Worm (Caenorhabditis elegans) whole organism, L2 larva: ENCODE results near the gene C08H9.16.

Experiments used
- C34F6.9 ChIP-seq: fragments of 150-350 bp; optimal IDR thresholded peaks from 2 replicates; lab custom pipeline; 2014; ENCODE audit warnings: missing biosample characterization, missing genetic modification characterization
- F13H6.1 ChIP-seq: sonication (generic microtip); optimal IDR thresholded peaks from 2 replicates; lab custom pipeline; 2016; ENCODE audit warnings: missing genetic modification characterization, missing compliant biosample characterization
- R02D3.7 ChIP-seq: fragments of 150-350 bp; optimal IDR thresholded peaks from 2 replicates; lab custom pipeline; 2014; ENCODE audit warnings: missing biosample characterization, missing genetic modification characterization
- ZK546.5 ChIP-seq: sonication (generic microtip); optimal IDR thresholded peaks from 2 replicates; lab custom pipeline; 2017; ENCODE audit warnings: missing biosample characterization, missing genetic modification characterization
- alr-1 ChIP-seq: fragments of 150-350 bp; optimal IDR thresholded peaks from 2 replicates; lab custom pipeline; 2014; ENCODE audit warnings: missing biosample characterization, missing genetic modification characterization
- aly-2 ChIP-seq: fragments of 150-350 bp; optimal IDR thresholded peaks from 2 replicates; lab custom pipeline; 2014; ENCODE audit warnings: missing biosample characterization, missing genetic modification characterization
- ama-1 ChIP-seq: fragments of 150-350 bp; optimal IDR thresholded peaks from 2 replicates; lab custom pipeline; 2018; ENCODE audit warnings: inconsistent platforms
- blmp-1 ChIP-seq: sonication (generic microtip); optimal IDR thresholded peaks from 2 replicates; lab custom pipeline; 2017; ENCODE audit warnings: missing genetic modification characterization, mild to moderate bottlenecking, missing compliant biosample characterization, antibody characterized with exemption, moderate library complexity; ENCODE audit not compliant: insufficient read depth
- ceh-16 ChIP-seq: fragments of 150-350 bp; optimal IDR thresholded peaks from 2 replicates; lab custom pipeline; 2014; ENCODE audit warnings: missing biosample characterization, missing genetic modification characterization
- ceh-82 ChIP-seq: fragments of 150-350 bp; optimal IDR thresholded peaks from 2 replicates; lab custom pipeline; 2014; ENCODE audit warnings: missing biosample characterization, missing genetic modification characterization
- crh-2 ChIP-seq: sonication (generic microtip); optimal IDR thresholded peaks from 2 replicates; lab custom pipeline; 2017; ENCODE audit warnings: missing biosample characterization, missing genetic modification characterization
- dmd-4 ChIP-seq: sonication (generic microtip); optimal IDR thresholded peaks from 2 replicates; lab custom pipeline; 2017; ENCODE audit warnings: missing biosample characterization, missing genetic modification characterization
- egl-27 ChIP-seq: sonication (generic microtip); optimal IDR thresholded peaks from 3 replicates; lab custom pipeline; 2017; ENCODE audit warnings: missing biosample characterization, missing genetic modification reagents, missing genetic modification characterization
- elt-3 ChIP-seq: sonication (generic microtip); optimal IDR thresholded peaks from 2 replicates; lab custom pipeline; 2017; ENCODE audit warnings: missing biosample characterization, missing genetic modification characterization
- fos-1 ChIP-seq: fragments of 150-350 bp; optimal IDR thresholded peaks from 2 replicates; lab custom pipeline; 2014; ENCODE audit warnings: missing biosample characterization, missing genetic modification characterization
- gmeb-1 ChIP-seq: fragments of 150-350 bp; optimal IDR thresholded peaks from 2 replicates; lab custom pipeline; 2014; ENCODE audit warnings: missing biosample characterization, missing genetic modification characterization
- lin-11 ChIP-seq: fragments of 150-350 bp; sonication (generic microtip); optimal IDR thresholded peaks from 2 replicates; lab custom pipeline; 2014; ENCODE audit warnings: missing biosample characterization, missing genetic modification characterization, inconsistent platforms, mixed read lengths
- lin-13 ChIP-seq: fragments of 150-350 bp; optimal IDR thresholded peaks from 2 replicates; lab custom pipeline; 2014; ENCODE audit warnings: missing biosample characterization, missing genetic modification reagents, missing genetic modification characterization
- lin-39 ChIP-seq: fragments of 150-350 bp; optimal IDR thresholded peaks from 2 replicates; lab custom pipeline; 2014; ENCODE audit warnings: missing biosample characterization, missing genetic modification reagents, missing genetic modification characterization
- lsy-2 ChIP-seq, 2 experiments: fragments of 150-350 bp in 1 of 2; sonication (generic microtip) in 1 of 2; optimal IDR thresholded peaks; 2 replicates each; lab custom pipeline; 2014 to 2017; ENCODE audit warnings: missing biosample characterization in 2 of 2, missing genetic modification characterization in 2 of 2
- mbf-1 ChIP-seq: sonication (generic microtip); optimal IDR thresholded peaks from 2 replicates; lab custom pipeline; 2017; ENCODE audit warnings: missing biosample characterization, missing genetic modification characterization
- mdl-1 ChIP-seq, 2 experiments: fragments of 150-350 bp in 1 of 2; sonication (generic microtip) in 1 of 2; optimal IDR thresholded peaks; 2 replicates each; lab custom pipeline; 2017; ENCODE audit warnings: missing biosample characterization in 2 of 2, missing genetic modification characterization in 2 of 2
- nhr-11 ChIP-seq: fragments of 150-350 bp; optimal IDR thresholded peaks from 2 replicates; lab custom pipeline; 2014; ENCODE audit warnings: missing biosample characterization, missing genetic modification characterization
- nhr-12 ChIP-seq: fragments of 150-350 bp; optimal IDR thresholded peaks from 2 replicates; lab custom pipeline; 2014; ENCODE audit warnings: missing biosample characterization, missing genetic modification characterization
- nhr-129 ChIP-seq: fragments of 150-350 bp; optimal IDR thresholded peaks from 2 replicates; lab custom pipeline; 2014; ENCODE audit warnings: missing biosample characterization, missing genetic modification characterization
- nhr-21 ChIP-seq: fragments of 150-350 bp; optimal IDR thresholded peaks from 2 replicates; lab custom pipeline; 2014; ENCODE audit warnings: missing biosample characterization, missing genetic modification characterization
- nhr-23 ChIP-seq: fragments of 150-350 bp; optimal IDR thresholded peaks from 2 replicates; lab custom pipeline; 2014; ENCODE audit warnings: missing biosample characterization, missing genetic modification reagents, missing genetic modification characterization
- nhr-237 ChIP-seq: fragments of 150-350 bp; optimal IDR thresholded peaks from 2 replicates; lab custom pipeline; 2014; ENCODE audit warnings: missing biosample characterization, missing genetic modification characterization
- nhr-25 ChIP-seq: fragments of 150-350 bp; sonication (generic microtip); optimal IDR thresholded peaks from 3 replicates; lab custom pipeline; 2014; ENCODE audit warnings: missing biosample characterization, missing genetic modification characterization
- nhr-77 ChIP-seq: fragments of 150-350 bp; optimal IDR thresholded peaks from 2 replicates; lab custom pipeline; 2014; ENCODE audit warnings: missing biosample characterization, missing genetic modification characterization
- peb-1 ChIP-seq: fragments of 150-350 bp; optimal IDR thresholded peaks from 2 replicates; lab custom pipeline; 2014; ENCODE audit warnings: missing biosample characterization, missing genetic modification characterization
- sem-4 ChIP-seq: fragments of 150-350 bp; optimal IDR thresholded peaks from 2 replicates; lab custom pipeline; 2014; ENCODE audit warnings: missing biosample characterization, missing genetic modification reagents, missing genetic modification characterization
- skn-1 ChIP-seq: sonication (generic microtip); optimal IDR thresholded peaks from 2 replicates; lab custom pipeline; 2017; ENCODE audit warnings: missing biosample characterization, missing genetic modification characterization
- sma-3 ChIP-seq: sonication (generic microtip); optimal IDR thresholded peaks from 2 replicates; lab custom pipeline; 2016; ENCODE audit warnings: missing genetic modification reagents, missing genetic modification characterization, missing compliant biosample characterization
- sma-9 ChIP-seq, 2 experiments: fragments of 150-350 bp in 1 of 2; sonication (generic microtip) in 1 of 2; optimal IDR thresholded peaks; 2 replicates each; lab custom pipeline; 2014 to 2016; ENCODE audit warnings: missing genetic modification characterization in 2 of 2, mild to moderate bottlenecking in 1 of 2, missing biosample characterization in 1 of 2, missing compliant biosample characterization in 1 of 2, missing genetic modification reagents in 1 of 2, moderate library complexity in 1 of 2
- snpc-4 ChIP-seq: fragments of 150-350 bp; optimal IDR thresholded peaks from 2 replicates; lab custom pipeline; 2014; ENCODE audit warnings: missing biosample characterization, missing genetic modification characterization
- unc-55 ChIP-seq: fragments of 150-350 bp; sonication (generic microtip); optimal IDR thresholded peaks from 3 replicates; lab custom pipeline; 2014; ENCODE audit warnings: missing biosample characterization, missing genetic modification reagents, missing genetic modification characterization
- unc-62 ChIP-seq: fragments of 150-350 bp; optimal IDR thresholded peaks from 2 replicates; lab custom pipeline; 2014; ENCODE audit warnings: missing biosample characterization, missing genetic modification reagents, missing genetic modification characterization
- ztf-1 ChIP-seq: fragments of 200-800 bp; sonication (Bioruptor generic); conservative IDR thresholded peaks from 2 replicates; pipeline ENCODE4 v1.3.6; 2022; ENCODE audit warnings: missing genetic modification characterization, missing compliant biosample characterization
- ztf-4 ChIP-seq: fragments of 150-350 bp; optimal IDR thresholded peaks from 2 replicates; lab custom pipeline; 2014; ENCODE audit warnings: missing biosample characterization, missing genetic modification characterization

Gene C08H9.16

ce11 chrII:9892409-9892808 is at the start of gene C08H9.16:
Gene C08H9.16, plus strand, starts transcription at chrII:9892778.
- no peak for TF ChIP-seq nhr-11 (tag; lab: Kevin White, UChicago)
- peak; percentile 32 for TF ChIP-seq blmp-1 (tag; lab: Kevin White, UChicago)
- peak; percentile 53 for TF ChIP-seq gmeb-1 (tag; lab: Kevin White, UChicago)
- TF ChIP-seq lsy-2 (tag; optimal IDR thresholded peaks at IDR 0.05; lab: Kevin White, UChicago), result peak; percentile 90 to 98
- TF ChIP-seq C34F6.9, result peak; percentile 58
- peak; percentile 6 for TF ChIP-seq fos-1 (tag; lab: Kevin White, UChicago)
- TF ChIP-seq F13H6.1 (tag; lab: Kevin White, UChicago), result peak; percentile 0
- peak; percentile 53 for TF ChIP-seq sma-3 (GFP tag; lab: Kevin White, UChicago)
- TF ChIP-seq lin-13, result peak; percentile 15
- TF ChIP-seq crh-2, result peak; percentile 48
- no peak for TF ChIP-seq ztf-4 (tag; lab: Kevin White, UChicago)
- TF ChIP-seq sma-9 (GFP tag; optimal IDR thresholded peaks at IDR 0.05; lab: Kevin White, UChicago), result peak; percentile 34
- no peak for TF ChIP-seq sma-9 (tag; optimal IDR thresholded peaks at IDR 0.05; lab: Kevin White, UChicago)
- peak; percentile 48 for TF ChIP-seq nhr-129 (tag; lab: Kevin White, UChicago)
- TF ChIP-seq peb-1 (tag; lab: Kevin White, UChicago), result no peak
- TF ChIP-seq unc-55, result peak; percentile 74
- peak; percentile 53 for TF ChIP-seq sem-4 (tag; lab: Kevin White, UChicago)

ce11 chrII:9845239-9845638 is 47.3 kb upstream of the C08H9.16 start, which contains the start of gene chil-9:
Gene chil-9, minus strand, starts transcription at chrII:9845339.
- TF ChIP-seq nhr-129 (tag; lab: Kevin White, UChicago) (no peak), F13H6.1 (tag; lab: Kevin White, UChicago) (no peak), nhr-11 (tag; lab: Kevin White, UChicago) (no peak), nhr-12 (tag; lab: Kevin White, UChicago) (no peak), ZK546.5 (tag; lab: Kevin White, UChicago) (no peak), alr-1 (tag; lab: Kevin White, UChicago) (no peak), ztf-4 (tag; lab: Kevin White, UChicago) (no peak), snpc-4 (tag; lab: Kevin White, UChicago) (no peak), R02D3.7 (tag; lab: Kevin White, UChicago) (no peak), dmd-4 (tag; lab: Kevin White, UChicago) (no peak), unc-62 (GFP tag; lab: Kevin White, UChicago) (no peak), ztf-1 (no peak), sem-4 (tag; lab: Kevin White, UChicago) (no peak), sma-3 (GFP tag; lab: Kevin White, UChicago) (no peak), aly-2 (tag; lab: Kevin White, UChicago) (no peak), nhr-23 (tag; lab: Kevin White, UChicago) (no peak), mdl-1 (tag; optimal IDR thresholded peaks at IDR 0.05; lab: Kevin White, UChicago) (no peak)
- TF ChIP-seq, all 48 proteins: peak for 0

ce11 chrII:9849497-9849896 is 43.1 kb upstream of the C08H9.16 start, which contains the start of gene old-2:
Gene old-2, minus strand, starts transcription at chrII:9849597.
- TF ChIP-seq sma-9 (GFP tag; optimal IDR thresholded peaks at IDR 0.05; lab: Kevin White, UChicago) (no peak), sma-9 (tag; optimal IDR thresholded peaks at IDR 0.05; lab: Kevin White, UChicago) (no peak), ceh-16 (tag; lab: Kevin White, UChicago) (no peak), unc-55 (no peak), unc-62 (GFP tag; lab: Kevin White, UChicago) (no peak), skn-1 (tag; lab: Kevin White, UChicago) (no peak), ama-1 (lab: Kevin White, UChicago) (no peak), lsy-2 (tag; optimal IDR thresholded peaks at IDR 0.05; lab: Kevin White, UChicago) (no peak), sem-4 (tag; lab: Kevin White, UChicago) (no peak), egl-27 (tag; lab: Kevin White, UChicago) (no peak), blmp-1 (tag; lab: Kevin White, UChicago) (no peak), elt-3 (no peak), nhr-77 (tag; lab: Kevin White, UChicago) (no peak), nhr-12 (tag; lab: Kevin White, UChicago) (no peak)
- TF ChIP-seq, all 48 proteins: peak for 0

DNA sequence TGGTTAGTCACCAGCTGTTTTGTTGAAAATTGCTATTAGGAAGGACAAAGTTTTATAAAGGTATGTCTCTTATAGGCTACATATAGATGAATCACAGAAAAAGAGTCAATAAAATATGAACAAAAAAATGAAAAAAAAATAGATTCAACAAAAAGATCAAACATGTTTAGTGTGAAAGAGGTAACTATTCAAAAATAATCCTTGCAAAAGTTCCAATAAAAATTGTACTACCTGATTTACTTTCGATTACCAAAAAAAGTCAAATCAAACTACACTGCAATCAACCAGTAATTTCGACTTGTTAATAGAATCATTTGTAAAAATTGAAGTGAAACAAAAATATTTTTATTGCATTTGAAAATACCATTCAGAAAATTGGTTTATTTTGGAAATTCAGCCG is 41.6 kb upstream of the C08H9.16 start, which contains the start of gene ZK938.10:
TSS of gene ZK938.10 (minus strand) at position 101 of the 400 bp plus-strand sequence.
- TF ChIP-seq lin-11 (tag; lab: Kevin White, UChicago) (no peak), ceh-82 (tag; lab: Kevin White, UChicago) (no peak), lin-39 (tag; lab: Kevin White, UChicago) (no peak), nhr-21 (tag; lab: Kevin White, UChicago) (no peak), mbf-1 (tag; lab: Kevin White, UChicago) (no peak), sem-4 (tag; lab: Kevin White, UChicago) (no peak), nhr-237 (no peak), nhr-12 (tag; lab: Kevin White, UChicago) (no peak), nhr-25 (tag; lab: Kevin White, UChicago) (no peak), F13H6.1 (tag; lab: Kevin White, UChicago) (no peak)
- TF ChIP-seq, all 48 proteins: peak for 0
